Worm (Caenorhabditis elegans): ENCODE data around the gene K08B5.2.

Gene K08B5.2

DNA sequence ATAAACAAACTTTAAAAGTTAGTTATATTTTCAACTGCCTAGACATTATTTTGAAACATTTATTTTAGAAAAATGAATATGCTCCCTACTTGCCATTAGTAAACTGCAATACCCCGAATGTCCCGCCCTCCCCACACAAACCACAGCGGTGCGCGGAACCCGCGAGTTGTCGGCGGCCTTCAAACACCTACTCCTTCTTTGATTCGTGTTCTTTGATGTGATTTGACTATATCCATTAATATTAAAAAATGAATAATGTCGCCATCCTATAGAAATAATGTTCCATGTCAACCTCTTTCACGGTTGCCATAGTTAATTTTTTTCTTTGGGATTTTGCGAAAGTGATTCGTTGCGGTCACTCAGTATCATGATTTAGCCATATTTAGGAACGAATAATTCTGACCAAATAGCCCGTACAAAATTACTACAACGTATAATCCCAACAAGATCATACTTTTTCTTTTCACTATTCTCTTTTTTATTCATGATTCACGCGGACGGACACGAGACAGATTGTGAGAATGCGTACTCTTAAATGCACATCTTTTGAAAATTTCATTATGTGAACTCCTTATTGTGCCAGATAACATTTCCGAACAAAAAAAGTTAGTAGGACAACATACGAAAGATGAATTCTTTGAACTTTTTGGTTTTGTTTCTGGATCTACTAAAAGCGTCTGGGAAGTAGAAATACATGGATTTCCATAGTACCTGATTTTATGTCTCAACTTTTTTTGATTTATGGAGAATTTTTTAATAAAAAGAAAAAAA lies 11.0 kb upstream of the K08B5.2 start:
- TF ChIP-seq fkh-10 (GFP tag; optimal IDR thresholded peaks at IDR 0.05), result peak; percentile 28
- TF ChIP-seq snpc-4 (tag; optimal IDR thresholded peaks at IDR 0.05), result peak; percentile 68
- no peak for TF ChIP-seq ctbp-1 (GFP tag; IDR thresholded peaks at IDR 0.05)
- no peak for TF ChIP-seq hif-1 (tag; optimal IDR thresholded peaks at IDR 0.05)
- TF ChIP-seq nhr-11 (tag; optimal IDR thresholded peaks at IDR 0.05), result no peak
- no peak for TF ChIP-seq nhr-48 (tag; optimal IDR thresholded peaks at IDR 0.05)
- TF ChIP-seq nhr-76 (tag; optimal IDR thresholded peaks at IDR 0.05), result no peak
- TF ChIP-seq spr-3 (GFP tag; optimal IDR thresholded peaks at IDR 0.05), result no peak
- no peak for TF ChIP-seq sdz-12 (GFP tag; optimal IDR thresholded peaks at IDR 0.05)
- TF ChIP-seq ceh-62 (tag; optimal IDR thresholded peaks at IDR 0.05), result no peak
- 0 out of 2 replicates have a peak, but pooled peaks have one; percentile 22 for TF ChIP-seq snpc-1.2 (GFP tag; IDR thresholded peaks at IDR 0.05)
- TF ChIP-seq nhr-77 (tag; optimal IDR thresholded peaks at IDR 0.05), result no peak
- no peak for TF ChIP-seq ama-1 (optimal IDR thresholded peaks at IDR 0.05)

DNA sequence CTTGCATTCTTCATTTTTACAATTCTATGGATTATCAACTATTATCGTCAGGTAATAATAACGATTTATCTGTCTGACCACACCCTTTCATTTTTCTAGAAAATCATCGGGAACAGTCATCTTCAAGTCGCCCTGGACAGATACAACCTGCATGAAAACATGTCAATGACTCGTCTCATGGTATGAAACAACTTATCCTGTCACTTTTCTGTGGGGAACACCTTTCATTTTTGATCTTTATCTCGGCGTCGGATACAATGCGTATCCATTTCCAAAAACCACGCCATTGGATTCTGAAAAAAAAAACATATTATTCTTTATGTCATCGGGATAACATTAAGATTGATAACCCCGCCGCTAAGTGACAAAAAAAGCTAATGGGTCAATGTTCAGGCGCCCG lies 7.2 kb upstream of the K08B5.2 start:
- peak; percentile 34 for TF ChIP-seq hlh-11 (tag; optimal IDR thresholded peaks at IDR 0.05)
- no peak for TF ChIP-seq dmd-6 (GFP tag; IDR thresholded peaks at IDR 0.05)
- TF ChIP-seq hlh-30 (tag; optimal IDR thresholded peaks at IDR 0.05; ENCODE audit: insufficient read depth), result peak; percentile 25
- TF ChIP-seq nhr-28 (tag; optimal IDR thresholded peaks at IDR 0.05), result peak; percentile 30
- TF ChIP-seq mdl-1 (tag; optimal IDR thresholded peaks at IDR 0.05), result peak in 1 of 2 experiments; percentile 38
- TF ChIP-seq mxl-3 (GFP tag; optimal IDR thresholded peaks at IDR 0.05), result peak; percentile 15

DNA sequence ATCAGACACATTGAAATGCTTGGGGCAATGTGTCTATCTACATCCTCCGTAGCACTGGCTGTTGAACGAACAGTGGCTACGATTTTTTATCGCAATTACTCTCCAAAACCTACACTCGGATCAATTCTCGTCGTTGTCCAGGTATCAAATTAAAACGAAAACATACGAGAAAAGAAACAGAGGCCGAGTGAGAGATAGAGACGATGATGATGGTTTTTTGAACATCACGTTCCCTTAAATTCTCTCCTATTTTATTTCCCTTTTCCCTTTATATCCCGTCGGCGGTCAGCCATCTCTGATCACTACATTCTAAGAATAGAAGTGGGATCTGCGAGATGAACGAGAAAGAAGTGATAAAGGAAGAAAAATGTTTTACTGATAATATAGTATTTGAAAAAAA lies 5.7 kb upstream of the K08B5.2 start:
- TF ChIP-seq nhr-41 (GFP tag; IDR thresholded peaks at IDR 0.05) (no peak), Y105C5A.15 (GFP tag; IDR thresholded peaks at IDR 0.05) (no peak), F44E2.7 (GFP tag; IDR thresholded peaks at IDR 0.05) (no peak), tra-1 (GFP tag; IDR thresholded peaks at IDR 0.05) (no peak), dve-1 (tag; optimal IDR thresholded peaks at IDR 0.05; ENCODE audit: insufficient read depth) (no peak), ces-1 (GFP tag; optimal IDR thresholded peaks at IDR 0.05) (no peak), zip-11 (GFP tag; IDR thresholded peaks at IDR 0.05) (no peak), snpc-1.2 (GFP tag; IDR thresholded peaks at IDR 0.05) (no peak), ztf-11 (tag; optimal IDR thresholded peaks at IDR 0.05) (no peak), vab-7 (GFP tag; IDR thresholded peaks at IDR 0.05) (no peak), pqm-1 (tag; optimal IDR thresholded peaks at IDR 0.05) (no peak), mdl-1 (tag; optimal IDR thresholded peaks at IDR 0.05) (peak in 1 of 2 experiments; percentile 52), lir-3 (tag; optimal IDR thresholded peaks at IDR 0.05) (no peak), mxl-3 (GFP tag; optimal IDR thresholded peaks at IDR 0.05) (peak; percentile 13), nhr-28 (tag; optimal IDR thresholded peaks at IDR 0.05) (peak; percentile 41), lin-29 (GFP tag; IDR thresholded peaks at IDR 0.05) (no peak), hlh-11 (tag; optimal IDR thresholded peaks at IDR 0.05) (peak; percentile 5), nhr-25 (tag; optimal IDR thresholded peaks at IDR 0.05; ENCODE audit: borderline replicate concordance, insufficient read depth) (no peak), rbr-2 (tag; optimal IDR thresholded peaks at IDR 0.05) (no peak), aha-1 (tag) (peak; percentile 69), lin-38 (GFP tag; IDR thresholded peaks at IDR 0.05) (no peak), mxl-2 (GFP tag; conservative IDR thresholded peaks at IDR 0.05) (no peak), daf-8 (GFP tag; IDR thresholded peaks at IDR 0.05) (no peak)

Measured in whole organism, L4 larva.